Fruit fly (Drosophila melanogaster) whole organism, prepupa: ENCODE data around the gene zf30C.

Source experiments
- Blimp-1 ChIP-seq: fragments of 200-800 bp; sonication (Bioruptor generic); optimal IDR thresholded peaks from 3 replicates; lab custom pipeline; 2017; ENCODE audit warnings: missing biosample characterization, missing genetic modification characterization, mild to moderate bottlenecking, moderate library complexity, missing genetic modification reagents
- CG10631 ChIP-seq: fragments of 200-800 bp; sonication (Bioruptor generic); optimal IDR thresholded peaks from 2 replicates; lab custom pipeline; 2016; ENCODE audit warnings: missing biosample characterization, missing genetic modification characterization
- CG11294 ChIP-seq: fragments of 200-800 bp; sonication (Bioruptor generic); IDR thresholded peaks from 2 replicates; pipeline ENCODE4 v1.3.6; 2022; ENCODE audit warnings: missing biosample characterization, missing genetic modification characterization
- CG11762 ChIP-seq: fragments of 200-800 bp; sonication (Bioruptor generic); optimal IDR thresholded peaks from 3 replicates; lab custom pipeline; 2016; ENCODE audit warnings: missing biosample characterization, missing genetic modification characterization; ENCODE audit not compliant: insufficient read depth
- CG11902 ChIP-seq: fragments of 200-800 bp; sonication (Bioruptor generic); optimal IDR thresholded peaks from 3 replicates; lab custom pipeline; 2016; ENCODE audit warnings: missing biosample characterization, missing genetic modification characterization
- CG15336 ChIP-seq: fragments of 200-800 bp; sonication (Bioruptor generic); IDR thresholded peaks from 2 replicates; pipeline ENCODE4 v1.3.6; 2022; ENCODE audit warnings: missing biosample characterization, missing genetic modification characterization
- CG16779 ChIP-seq: fragments of 200-800 bp; sonication (Bioruptor generic); optimal IDR thresholded peaks from 3 replicates; lab custom pipeline; 2017; ENCODE audit warnings: missing biosample characterization, mild to moderate bottlenecking, missing genetic modification characterization
- CG3032 ChIP-seq: fragments of 200-800 bp; optimal IDR thresholded peaks from 2 replicates; lab custom pipeline; 2019; ENCODE audit warnings: missing biosample characterization, mild to moderate bottlenecking, missing genetic modification characterization, moderate library complexity
- CG31627 ChIP-seq: fragments of 200-800 bp; sonication (Bioruptor generic); optimal IDR thresholded peaks from 3 replicates; lab custom pipeline; 2016; ENCODE audit warnings: missing biosample characterization, missing genetic modification characterization
- CG32006 ChIP-seq: fragments of 200-800 bp; sonication (Bioruptor generic); optimal IDR thresholded peaks from 3 replicates; lab custom pipeline; 2017; ENCODE audit warnings: missing biosample characterization, mild to moderate bottlenecking, missing genetic modification characterization
- CG34406 ChIP-seq: fragments of 200-800 bp; sonication (Bioruptor generic); optimal IDR thresholded peaks from 3 replicates; lab custom pipeline; 2016; ENCODE audit warnings: missing biosample characterization, missing genetic modification characterization
- CG3919 ChIP-seq: fragments of 200-800 bp; sonication (Bioruptor generic); optimal IDR thresholded peaks from 3 replicates; lab custom pipeline; 2016; ENCODE audit warnings: missing biosample characterization, missing genetic modification characterization
- CG6163 ChIP-seq: fragments of 200-800 bp; sonication (Bioruptor generic); IDR thresholded peaks from 3 replicates; pipeline ENCODE4 v1.3.6; 2022; ENCODE audit warnings: missing biosample characterization, missing genetic modification characterization
- CG6792 ChIP-seq: fragments of 200-800 bp; sonication (Bioruptor generic); optimal IDR thresholded peaks from 3 replicates; lab custom pipeline; 2016; ENCODE audit warnings: missing biosample characterization, missing genetic modification characterization
- CG6808 ChIP-seq: fragments of 200-800 bp; sonication (Bioruptor generic); optimal IDR thresholded peaks from 3 replicates; lab custom pipeline; 2017; ENCODE audit warnings: missing biosample characterization, missing genetic modification characterization, mild to moderate bottlenecking, moderate library complexity, missing genetic modification reagents
- CG6854 ChIP-seq: fragments of 200-800 bp; sonication (Bioruptor generic); optimal IDR thresholded peaks from 2 replicates; lab custom pipeline; 2017; ENCODE audit warnings: missing biosample characterization, mild to moderate bottlenecking, missing genetic modification characterization
- CG8119 ChIP-seq: fragments of 200-800 bp; sonication (Bioruptor generic); IDR thresholded peaks from 3 replicates; pipeline ENCODE4 v1.3.6; 2022; ENCODE audit warnings: missing biosample characterization, missing genetic modification characterization
- CG8319 ChIP-seq: fragments of 200-800 bp; sonication (Bioruptor generic); optimal IDR thresholded peaks from 3 replicates; lab custom pipeline; 2016; ENCODE audit warnings: missing biosample characterization, missing genetic modification characterization
- CG8632 ChIP-seq: fragments of 200-800 bp; sonication (Bioruptor generic); optimal IDR thresholded peaks from 3 replicates; lab custom pipeline; 2016; ENCODE audit warnings: missing biosample characterization, missing genetic modification characterization
- CG9139 ChIP-seq: fragments of 200-800 bp; sonication (Bioruptor generic); optimal IDR thresholded peaks from 3 replicates; lab custom pipeline; 2017; ENCODE audit warnings: missing biosample characterization, mild to moderate bottlenecking, missing genetic modification characterization
- Ets21C ChIP-seq: fragments of 200-800 bp; sonication (Bioruptor generic); optimal IDR thresholded peaks from 3 replicates; lab custom pipeline; 2016; ENCODE audit warnings: missing biosample characterization, missing genetic modification characterization
- Gug ChIP-seq: fragments of 200-800 bp; sonication (Bioruptor generic); IDR thresholded peaks from 2 replicates; pipeline ENCODE4 v1.3.6; 2022; ENCODE audit warnings: missing biosample characterization, missing genetic modification characterization
- Hr39 ChIP-seq: fragments of 200-800 bp; sonication (Bioruptor generic); optimal IDR thresholded peaks from 2 replicates; lab custom pipeline; 2016; ENCODE audit warnings: missing biosample characterization, missing genetic modification characterization
- Lpt ChIP-seq: fragments of 200-800 bp; sonication (Bioruptor generic); optimal IDR thresholded peaks from 3 replicates; lab custom pipeline; 2016; ENCODE audit warnings: missing biosample characterization, missing genetic modification characterization
- Met ChIP-seq: fragments of 200-800 bp; sonication (Bioruptor generic); optimal IDR thresholded peaks from 3 replicates; lab custom pipeline; 2016; ENCODE audit warnings: missing biosample characterization, missing genetic modification characterization
- Smox ChIP-seq: fragments of 200-800 bp; sonication (Bioruptor generic); optimal IDR thresholded peaks from 3 replicates; lab custom pipeline; 2016; ENCODE audit warnings: missing biosample characterization, missing genetic modification characterization
- Sox102F ChIP-seq: fragments of 200-800 bp; sonication (Bioruptor generic); optimal IDR thresholded peaks from 2 replicates; lab custom pipeline; 2016; ENCODE audit warnings: missing biosample characterization, mild to moderate bottlenecking, missing genetic modification characterization
- Sox14 ChIP-seq: fragments of 200-800 bp; sonication (Bioruptor generic); optimal IDR thresholded peaks from 3 replicates; lab custom pipeline; 2016; ENCODE audit warnings: missing biosample characterization, missing genetic modification characterization
- Sox15 ChIP-seq: fragments of 200-800 bp; sonication (Bioruptor generic); optimal IDR thresholded peaks from 3 replicates; lab custom pipeline; 2016; ENCODE audit warnings: missing biosample characterization, missing genetic modification characterization
- achi ChIP-seq: fragments of 200-800 bp; sonication (Bioruptor generic); optimal IDR thresholded peaks from 3 replicates; lab custom pipeline; 2016; ENCODE audit warnings: missing biosample characterization, missing genetic modification characterization
- dsx ChIP-seq: fragments of 200-800 bp; optimal IDR thresholded peaks from 3 replicates; lab custom pipeline; 2019; ENCODE audit warnings: missing biosample characterization, mild to moderate bottlenecking, missing genetic modification characterization, moderate library complexity; ENCODE audit not compliant: poor library complexity, severe bottlenecking
- esn ChIP-seq: fragments of 200-800 bp; sonication (Bioruptor generic); optimal IDR thresholded peaks from 2 replicates; lab custom pipeline; 2016; ENCODE audit warnings: missing biosample characterization, mild to moderate bottlenecking, missing genetic modification characterization, moderate library complexity
- fd59A ChIP-seq: fragments of 200-800 bp; sonication (Bioruptor generic); optimal IDR thresholded peaks from 2 replicates; lab custom pipeline; 2017; ENCODE audit warnings: missing biosample characterization, mild to moderate bottlenecking, missing genetic modification characterization, missing genetic modification reagents
- fd85E ChIP-seq: fragments of 200-800 bp; sonication (Bioruptor generic); optimal IDR thresholded peaks from 3 replicates; lab custom pipeline; 2016; ENCODE audit warnings: missing biosample characterization, missing genetic modification characterization
- svp ChIP-seq: fragments of 200-800 bp; sonication (Bioruptor generic); peaks from one replicate; lab custom pipeline; 2016; ENCODE audit warnings: missing biosample characterization, missing genetic modification characterization
- topi ChIP-seq: fragments of 200-800 bp; sonication (Bioruptor generic); optimal IDR thresholded peaks from 3 replicates; lab custom pipeline; 2016; ENCODE audit warnings: missing biosample characterization, missing genetic modification characterization

The zf30C gene

DNA sequence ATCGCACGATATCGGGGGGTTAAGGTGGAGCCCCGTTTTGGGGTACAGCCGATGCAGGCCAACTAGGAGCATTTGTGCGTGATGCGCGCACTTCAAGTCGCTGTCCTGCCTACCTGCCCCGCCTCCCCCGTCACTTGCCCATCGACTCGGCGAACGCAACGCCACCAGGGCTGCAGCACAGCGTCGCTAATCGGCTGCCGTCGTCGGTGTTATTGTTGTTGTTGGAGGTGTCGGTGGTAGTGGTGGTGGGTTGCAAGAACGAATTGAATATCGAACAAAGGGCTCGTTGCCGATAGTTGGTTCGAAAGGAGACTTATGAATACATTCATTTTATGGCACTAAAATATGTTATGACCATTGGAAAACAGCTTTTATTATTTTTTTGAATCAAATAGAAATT, 714 bp downstream of the zf30C start (continued):
- peak; percentile 48 for TF ChIP-seq Hr39 (GFP tag; lab: Kevin White, UChicago)
- TF ChIP-seq svp (GFP tag; lab: Kevin White, UChicago): peak; percentile 72
- peak; percentile 40 for TF ChIP-seq Gug (GFP tag; lab: Robert Waterston, UW)
- peak; percentile 40 for TF ChIP-seq topi (GFP tag; lab: Kevin White, UChicago)

DNA sequence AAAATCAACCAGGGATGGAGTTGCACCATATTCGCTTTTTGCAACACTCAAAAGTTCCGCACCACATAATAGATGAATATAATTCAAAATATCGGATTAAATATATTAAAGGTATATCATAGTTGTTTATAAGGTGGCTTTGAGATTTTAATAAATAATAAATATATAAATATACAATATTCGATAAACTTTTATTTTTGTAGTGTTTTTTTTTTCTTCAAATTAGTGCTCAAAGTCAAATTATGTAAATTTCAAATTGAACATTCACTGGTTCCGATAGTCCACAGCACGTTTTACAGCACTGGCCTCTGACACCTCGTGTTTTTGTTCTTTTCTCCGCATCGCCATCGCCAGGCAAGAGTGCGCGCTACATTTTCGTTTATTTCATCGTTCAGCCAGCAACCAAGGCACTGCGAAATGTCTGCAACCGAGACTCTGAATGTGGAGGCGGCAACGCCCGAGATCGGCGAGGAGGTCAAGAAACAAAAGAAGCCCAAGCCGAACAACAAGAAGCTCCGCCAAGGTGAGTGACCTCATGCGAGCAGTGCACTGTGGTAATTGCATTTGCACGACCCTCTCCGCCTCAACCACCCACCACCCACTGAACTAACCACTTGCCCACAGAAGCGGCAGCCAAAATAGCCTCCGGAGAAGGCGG, 5.2 kb downstream of the zf30C start, which contains the start of the genes Taf11 and und:
Gene Taf11, minus strand, starts transcription at position 51 of the 658 bp plus-strand sequence.
Gene und, plus strand, starts transcription at position 158 of the 658 bp plus-strand sequence.
- TF ChIP-seq CG10631 (GFP tag; lab: Kevin White, UChicago) (peak; percentile 46), Smox (GFP tag; lab: Kevin White, UChicago) (no peak), CG6854 (GFP tag; lab: Kevin White, UChicago) (no peak), CG11762 (no peak), CG3919 (no peak), esn (GFP tag; lab: Kevin White, UChicago) (peak; percentile 26), dsx (no peak), CG31627 (GFP tag; lab: Kevin White, UChicago) (peak; percentile 8), Met (GFP tag; lab: Kevin White, UChicago) (no peak), svp (GFP tag; lab: Kevin White, UChicago) (peak; percentile 81), CG9139 (GFP tag; lab: Kevin White, UChicago) (no peak), achi (peak; percentile 76), Blimp-1 (GFP tag; lab: Kevin White, UChicago) (no peak)

DNA sequence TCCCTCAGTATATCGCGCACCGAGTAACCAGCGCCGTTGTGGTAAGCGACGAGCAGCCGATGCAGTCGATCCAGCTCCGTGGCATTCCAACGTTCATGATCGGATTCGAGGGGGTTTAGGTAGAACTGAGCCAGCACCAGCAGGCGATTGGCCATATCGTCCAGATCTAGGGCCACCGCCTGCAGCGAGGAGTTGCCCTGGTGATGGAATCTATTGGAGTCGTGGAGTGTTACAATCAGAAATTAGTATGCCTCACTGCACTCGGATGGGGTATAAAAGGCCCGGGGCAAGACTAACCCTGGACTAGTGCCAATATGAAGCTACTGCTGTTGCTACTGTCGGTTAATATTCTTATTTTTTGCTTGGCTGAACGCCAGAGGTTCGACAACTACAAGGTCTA, 8.6 kb downstream of the zf30C start, which contains the start of gene CG4017:
Gene CG4017, plus strand, starts transcription at position 301 of the 400 bp plus-strand sequence.
- TF ChIP-seq CG8319 (GFP tag; lab: Kevin White, UChicago) (no peak), CG3919 (no peak), CG31627 (GFP tag; lab: Kevin White, UChicago) (no peak), CG15336 (GFP tag; lab: Robert Waterston, UW) (no peak), CG16779 (no peak), fd59A (GFP tag; lab: Kevin White, UChicago) (no peak), CG6792 (GFP tag; lab: Kevin White, UChicago) (no peak), CG3032 (no peak), Lpt (GFP tag; lab: Kevin White, UChicago) (no peak), CG8119 (GFP tag; lab: Robert Waterston, UW) (no peak)

DNA sequence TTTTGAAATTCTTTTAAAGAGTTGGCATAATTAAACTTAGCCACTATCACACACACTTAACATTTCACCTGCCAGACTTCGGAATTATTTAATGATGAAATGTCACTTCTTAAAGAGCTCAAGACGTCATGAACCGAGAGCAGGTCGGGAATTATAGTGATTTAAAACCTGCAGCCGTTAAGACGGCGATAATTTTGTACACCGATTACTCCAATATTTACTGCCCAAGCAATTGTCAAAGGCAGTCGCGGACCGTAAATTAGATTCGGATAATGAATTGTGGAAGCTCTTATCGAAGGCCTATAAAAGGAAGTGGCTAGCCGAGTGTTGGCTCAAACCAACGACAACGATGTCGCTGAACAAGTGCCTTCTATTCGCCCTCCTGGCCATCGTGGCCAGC, 10.6 kb downstream of the zf30C start, which contains the start of gene CG17633:
Gene CG17633, plus strand, starts transcription at position 326 of the 400 bp plus-strand sequence.
- TF ChIP-seq CG15336 (GFP tag; lab: Robert Waterston, UW): no peak
- TF ChIP-seq Sox14 (GFP tag; lab: Kevin White, UChicago): no peak
- TF ChIP-seq Hr39 (GFP tag; lab: Kevin White, UChicago): no peak
- no peak for TF ChIP-seq CG6808 (GFP tag; lab: Kevin White, UChicago)
- TF ChIP-seq CG8632 (GFP tag; lab: Kevin White, UChicago): no peak
- TF ChIP-seq Sox15 (GFP tag; lab: Kevin White, UChicago): no peak
- TF ChIP-seq CG34406 (GFP tag; lab: Kevin White, UChicago): no peak
- no peak for TF ChIP-seq CG32006 (GFP tag; lab: Kevin White, UChicago)
- TF ChIP-seq CG6163: no peak

DNA sequence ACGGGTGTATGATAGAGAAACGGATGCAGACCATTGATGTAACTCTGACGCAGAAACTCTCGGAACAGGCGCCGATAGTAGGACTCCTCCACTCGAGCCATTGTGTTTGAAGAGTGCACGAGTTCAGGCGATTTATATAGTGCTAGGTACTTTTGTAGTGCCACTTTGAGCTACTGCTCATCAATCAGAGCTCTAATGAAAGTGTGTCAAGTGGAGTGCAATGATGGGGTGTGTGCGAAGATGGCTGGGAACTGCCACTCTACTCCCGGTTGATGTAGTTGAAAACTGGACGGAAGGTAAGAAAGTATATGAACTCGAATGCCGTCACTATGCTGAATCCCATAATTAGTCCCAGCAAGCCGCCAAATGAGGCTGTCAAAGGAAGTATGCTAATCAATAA, 12.8 kb downstream of the zf30C start, which contains the start of gene ppk18:
Gene ppk18, minus strand, starts transcription at position 101 of the 400 bp plus-strand sequence.
- no peak for TF ChIP-seq achi
- no peak for TF ChIP-seq CG11294 (GFP tag; lab: Robert Waterston, UW)
- TF ChIP-seq fd85E (GFP tag; lab: Kevin White, UChicago): no peak
- TF ChIP-seq CG11902 (GFP tag; lab: Kevin White, UChicago): no peak
- no peak for TF ChIP-seq Hr39 (GFP tag; lab: Kevin White, UChicago)
- TF ChIP-seq CG8632 (GFP tag; lab: Kevin White, UChicago): no peak
- TF ChIP-seq Sox102F (GFP tag; lab: Kevin White, UChicago): no peak
- no peak for TF ChIP-seq CG3032
- TF ChIP-seq dsx: no peak
- TF ChIP-seq Ets21C (GFP tag; lab: Kevin White, UChicago): no peak
